Worm (Caenorhabditis elegans) whole organism, dauer: Measurements from ENCODE around the gene vha-6.
"Not testable (repeated sequence)": the region's sequence is repeated elsewhere in the genome, so short reads cannot be mapped to it uniquely, and the experiment has no call there.

Source experiments
- unc-62 ChIP-seq: sonication (generic microtip); optimal IDR thresholded peaks from 2 replicates; lab custom pipeline; 2017; ENCODE audit warnings: missing biosample characterization, missing genetic modification reagents, missing genetic modification characterization

The vha-6 gene

DNA sequence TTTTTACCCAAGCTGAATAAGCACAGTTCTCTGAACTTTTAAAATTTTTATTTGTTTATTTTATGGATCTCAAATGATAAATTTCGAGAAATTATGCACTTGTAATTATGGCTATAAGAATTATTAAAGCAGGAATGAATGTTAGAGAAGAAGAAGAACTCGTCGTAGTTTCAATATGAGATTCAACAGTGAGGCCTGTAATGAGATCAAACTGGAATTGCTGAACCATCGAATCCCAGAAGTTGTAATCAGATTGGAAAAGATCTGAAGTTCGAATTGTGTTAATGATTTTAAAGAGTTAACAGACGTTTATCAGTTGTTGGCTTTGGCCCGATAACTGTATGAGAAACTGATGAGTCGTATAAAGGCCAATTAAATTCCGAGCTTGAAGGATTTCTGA lies 17.5 kb upstream of the vha-6 start:
- no peak for TF ChIP-seq unc-62 (GFP tag; lab: Kevin White, UChicago)

DNA sequence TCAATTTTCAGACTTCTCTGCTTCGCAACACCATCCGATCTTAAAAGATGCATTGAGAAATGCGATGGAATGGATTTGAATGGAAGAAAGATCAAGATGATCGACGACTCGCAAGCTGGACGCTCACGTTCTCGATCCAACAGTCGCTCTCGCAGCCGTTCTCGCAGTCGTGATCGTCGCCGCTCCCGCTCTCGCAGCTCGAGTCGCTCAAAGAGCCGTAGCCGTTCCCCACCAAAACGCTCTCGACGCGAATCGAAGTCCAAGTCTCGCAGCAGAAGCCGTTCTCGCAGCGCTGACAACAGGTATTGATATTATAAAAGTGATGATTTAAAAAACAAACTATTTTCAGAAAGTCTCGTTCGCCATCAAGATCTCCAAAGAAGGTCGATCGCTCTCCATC lies 16.9 kb upstream of the vha-6 start:
- no peak for TF ChIP-seq unc-62 (GFP tag; lab: Kevin White, UChicago)

DNA sequence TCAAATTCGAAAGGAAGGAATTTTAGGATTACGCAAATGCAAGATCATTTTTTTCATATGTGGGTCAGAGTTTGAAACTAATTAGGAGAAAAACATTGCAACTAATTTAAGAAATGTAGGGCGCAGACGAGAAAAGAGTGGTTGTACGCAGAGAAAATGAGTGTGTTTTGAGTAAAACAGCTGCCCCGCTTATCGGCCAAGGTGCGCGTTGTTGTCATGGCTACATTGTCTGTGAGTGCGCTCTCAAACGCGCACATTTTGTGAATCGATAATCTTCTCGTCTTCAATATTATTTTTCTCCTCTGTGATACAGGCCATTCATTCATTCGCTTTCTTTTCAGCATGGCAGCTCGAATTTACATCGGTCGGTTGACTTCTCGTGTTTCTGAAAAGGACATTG lies 15.4 kb upstream of the vha-6 start:
- TF ChIP-seq unc-62 (GFP tag; lab: Kevin White, UChicago), result no peak

DNA sequence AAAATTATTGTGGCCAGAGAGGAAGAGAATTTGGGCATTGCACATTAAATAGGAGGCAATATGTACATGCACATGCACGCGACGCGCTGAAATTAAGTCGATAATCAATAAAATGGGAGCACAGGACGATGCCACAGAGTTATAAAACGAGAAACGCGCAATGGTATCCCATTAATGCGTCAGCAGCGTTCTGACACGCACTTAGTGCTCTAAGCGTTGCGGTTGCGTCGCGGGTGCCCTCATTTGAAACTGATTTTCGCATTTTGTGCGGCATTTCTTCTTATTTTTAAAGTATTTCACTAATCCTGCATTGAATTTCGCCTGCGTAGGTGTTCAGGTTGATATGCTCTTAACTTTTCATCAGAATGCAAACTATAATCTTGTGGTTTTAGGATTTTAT lies 14.8 kb upstream of the vha-6 start, which contains the start of gene rsp-1:
rsp-1 (plus strand) TSS at position 338 of the 400 bp plus-strand sequence.
- no peak for TF ChIP-seq unc-62 (GFP tag; lab: Kevin White, UChicago)

DNA sequence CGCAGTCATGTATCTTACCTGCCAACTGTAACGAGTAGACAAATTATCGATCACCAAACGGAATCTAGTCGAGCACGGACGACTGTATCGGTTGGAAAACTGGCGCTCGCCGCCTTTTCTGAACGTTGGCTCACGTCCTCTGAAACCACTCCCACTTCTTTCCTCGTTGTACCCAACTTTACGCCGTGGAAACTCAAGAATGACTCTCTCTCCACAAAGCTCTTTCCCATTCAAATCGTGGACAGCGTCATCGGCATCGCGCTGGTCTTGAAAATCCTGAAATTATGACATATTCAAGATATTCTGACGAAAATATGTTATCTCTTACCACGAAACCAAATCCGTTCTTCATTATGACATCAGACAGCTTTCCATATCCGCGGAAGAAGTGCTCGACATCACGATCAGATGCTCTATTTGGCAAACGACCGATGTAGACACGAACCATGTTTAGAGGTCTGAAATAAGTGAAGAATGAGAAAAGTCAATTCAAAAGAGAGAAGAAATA lies 14.3 kb upstream of the vha-6 start, which contains the start of gene rsp-2:
rsp-2 (minus strand) TSS at position 458 of the 508 bp plus-strand sequence.
- no peak for TF ChIP-seq unc-62 (GFP tag; lab: Kevin White, UChicago)

DNA sequence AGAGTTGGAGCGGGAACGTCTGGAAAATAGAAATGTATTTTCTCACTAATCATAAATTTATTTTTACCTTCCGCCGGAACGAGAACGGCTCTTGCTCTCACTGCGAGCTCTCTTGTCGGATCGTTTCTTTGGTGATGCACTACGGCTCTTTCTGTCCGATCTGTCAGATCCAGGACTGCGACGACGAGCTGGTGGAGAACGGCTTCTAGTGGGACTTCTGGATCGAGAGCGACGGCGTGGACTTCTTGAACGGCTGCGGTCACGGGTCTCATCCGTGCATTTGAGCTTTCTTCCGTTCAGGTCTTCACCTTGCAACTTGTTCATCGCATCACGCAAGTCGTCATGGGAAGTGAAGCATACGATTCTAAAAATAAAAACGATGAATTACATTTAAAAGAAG lies 13.5 kb upstream of the vha-6 start:
- no peak for TF ChIP-seq unc-62 (GFP tag; lab: Kevin White, UChicago)

DNA sequence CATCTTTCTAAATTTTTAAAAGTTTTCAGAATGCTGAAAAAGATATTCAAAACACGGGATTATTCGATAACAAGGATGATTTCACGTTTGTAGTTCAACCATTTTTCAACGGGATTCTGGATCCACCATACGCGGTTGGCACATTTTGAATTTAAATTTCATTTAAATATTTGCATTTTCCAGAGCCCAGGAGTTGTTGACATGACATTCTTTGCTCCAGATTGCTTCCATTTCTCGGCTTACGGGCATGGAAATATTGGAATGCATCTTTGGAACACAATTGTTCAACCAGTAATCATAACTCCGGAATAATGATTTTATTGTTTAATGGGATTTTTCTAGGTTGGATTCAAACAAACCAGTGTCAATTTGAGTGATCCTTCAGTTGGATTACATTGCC lies 12.6 kb upstream of the vha-6 start:
- no peak for TF ChIP-seq unc-62 (GFP tag; lab: Kevin White, UChicago)

DNA sequence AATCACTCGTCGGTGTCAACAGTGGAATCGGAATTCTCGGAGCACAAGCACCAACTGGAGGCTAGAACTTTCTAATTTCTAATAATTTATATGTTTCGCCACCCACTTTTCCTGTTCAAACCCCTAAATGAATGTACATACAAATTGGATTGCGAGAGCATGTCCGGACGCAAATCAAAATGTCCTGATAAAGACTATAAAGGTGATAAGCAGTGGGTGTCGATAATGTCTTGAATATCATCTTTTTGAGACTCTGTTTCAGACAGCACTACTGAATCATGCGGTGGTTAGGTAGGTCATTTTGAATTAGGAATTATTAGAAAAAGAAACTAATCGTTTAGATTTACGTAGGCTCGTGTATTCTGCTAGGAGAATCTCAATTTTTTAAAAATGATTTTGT lies 10.5 kb upstream of the vha-6 start, which contains the start of gene W02B12.1:
W02B12.1 (plus strand) TSS at position 269 of the 400 bp plus-strand sequence.
- no peak for TF ChIP-seq unc-62 (GFP tag; lab: Kevin White, UChicago)

DNA sequence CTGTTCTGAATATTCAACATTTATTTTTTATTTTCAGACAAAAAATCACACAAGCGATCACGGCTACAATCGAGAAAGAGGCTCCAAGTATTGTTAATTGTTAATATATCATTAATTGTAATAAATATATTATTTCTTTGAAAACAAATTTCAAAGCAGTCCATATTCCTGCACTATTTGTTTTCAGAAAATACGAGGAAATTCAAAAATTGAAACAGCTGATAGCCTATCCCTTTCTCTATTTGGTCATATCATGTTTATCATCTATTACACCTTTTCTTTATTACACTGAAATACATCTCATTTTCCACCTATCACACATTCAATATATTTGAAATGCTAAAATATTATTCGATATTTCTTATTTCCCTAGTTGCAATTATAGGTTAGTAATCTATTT lies 6.7 kb upstream of the vha-6 start, which contains the start of gene W02B12.13:
W02B12.13 (plus strand) TSS at position 301 of the 400 bp plus-strand sequence.
- no peak for TF ChIP-seq unc-62 (GFP tag; lab: Kevin White, UChicago)

DNA sequence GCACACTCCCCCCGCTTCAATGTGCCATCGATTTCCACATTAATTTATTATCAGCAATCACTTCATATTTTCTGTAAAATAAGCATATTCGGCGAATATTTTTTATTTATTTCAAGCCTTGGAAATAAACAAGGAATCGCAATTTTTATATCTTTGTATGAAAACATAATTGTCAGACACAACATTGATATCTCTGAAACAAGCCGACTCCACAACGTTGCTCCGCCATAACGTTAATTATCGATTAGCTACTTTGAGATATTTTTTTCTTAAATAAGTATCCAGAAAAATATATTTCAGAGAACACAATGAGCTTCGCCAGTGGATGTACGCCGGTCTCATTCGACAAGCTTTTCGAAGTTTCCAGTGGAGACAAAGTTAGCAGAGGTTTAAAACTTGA lies 5.6 kb upstream of the vha-6 start, which contains the start of gene adbp-1:
adbp-1 (plus strand) TSS at position 301 of the 400 bp plus-strand sequence.
- TF ChIP-seq unc-62 (GFP tag; lab: Kevin White, UChicago), result no peak

DNA sequence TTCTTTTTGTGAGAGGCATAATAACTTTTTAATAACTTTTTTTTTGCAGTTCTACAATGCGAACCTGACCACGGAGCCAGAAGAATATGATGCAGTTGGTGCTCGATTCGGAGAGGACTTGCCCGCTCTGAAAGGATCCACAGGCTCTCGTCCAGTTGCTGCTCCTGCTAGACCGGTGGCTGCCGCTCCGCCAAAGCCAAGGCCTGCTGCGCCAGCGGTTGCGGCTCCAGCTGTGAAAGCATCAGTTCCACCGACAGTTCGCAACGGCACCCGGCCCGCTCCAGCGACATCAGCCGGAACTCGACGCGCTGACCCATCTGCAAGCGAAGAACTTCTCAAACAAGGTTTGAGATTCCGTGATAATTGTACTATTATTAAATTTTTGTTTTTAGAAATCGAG lies 4.9 kb upstream of the vha-6 start:
- no peak for TF ChIP-seq unc-62 (GFP tag; lab: Kevin White, UChicago)

DNA sequence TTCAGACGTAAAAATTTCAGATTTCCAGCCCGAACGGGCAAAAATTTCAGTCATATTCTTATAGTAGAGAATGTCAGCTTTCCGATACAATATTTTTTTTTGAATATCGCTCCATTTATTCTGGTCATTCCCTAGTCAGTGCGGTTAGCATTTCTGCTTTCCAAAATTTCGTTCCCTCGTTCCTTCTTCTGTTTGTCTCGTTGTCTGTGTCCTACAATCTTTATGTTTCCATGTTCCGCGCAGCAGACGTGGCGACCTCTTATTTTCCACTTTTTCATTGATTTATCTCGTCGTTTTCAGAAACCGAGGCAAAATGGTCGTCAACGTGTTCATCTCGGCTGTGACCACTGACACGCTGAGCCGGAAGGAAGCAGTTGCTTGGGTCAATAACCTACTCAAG lies 4.2 kb upstream of the vha-6 start, which contains the start of gene ebp-2:
ebp-2 (plus strand) TSS at position 301 of the 400 bp plus-strand sequence.
- TF ChIP-seq unc-62 (GFP tag; lab: Kevin White, UChicago), result not testable (repeated sequence)

DNA sequence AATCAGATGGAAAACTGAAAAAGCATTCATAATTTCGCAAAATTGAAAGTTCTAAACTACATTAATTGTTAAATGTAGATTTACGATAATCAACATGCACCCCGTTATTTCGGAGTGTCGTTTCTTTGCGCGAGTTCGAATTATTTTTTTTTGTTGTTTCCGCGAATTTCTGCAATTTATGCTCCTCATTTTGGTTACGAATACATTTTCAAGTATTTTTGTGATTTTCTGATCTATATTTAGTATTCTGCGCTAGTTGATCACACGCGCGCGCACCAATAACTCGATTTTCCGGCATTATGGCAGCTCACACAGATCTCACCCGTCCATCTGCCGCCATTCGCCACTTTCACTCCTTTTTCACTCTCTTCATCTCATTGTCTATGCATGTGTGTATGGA lies 2.0 kb upstream of the vha-6 start, which contains the start of gene VW02B12L.2:
VW02B12L.2 (minus strand) TSS at position 65 of the 400 bp plus-strand sequence.
- no peak for TF ChIP-seq unc-62 (GFP tag; lab: Kevin White, UChicago)

DNA sequence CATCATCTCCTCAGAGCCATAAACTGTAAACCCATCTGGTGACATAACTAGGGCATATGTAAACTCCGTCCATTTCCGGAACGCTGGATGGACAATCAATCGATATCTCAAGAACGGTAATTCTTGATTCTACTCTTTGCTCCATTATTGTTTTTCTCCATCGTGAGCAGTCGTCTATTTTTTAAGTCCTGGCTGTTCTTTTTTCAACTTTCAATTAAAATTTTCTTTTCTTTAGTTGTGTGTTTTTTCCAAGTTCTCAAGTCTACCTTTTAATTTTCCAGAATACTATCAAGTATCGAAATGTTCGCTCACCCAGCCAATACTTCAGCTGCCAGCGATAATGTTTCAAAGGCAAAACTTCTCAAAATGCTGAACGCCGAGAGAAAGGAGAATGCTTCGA lies 4.3 kb downstream of the vha-6 start, which contains the start of gene C05D12.5:
C05D12.5 (plus strand) TSS at position 301 of the 400 bp plus-strand sequence.
- TF ChIP-seq unc-62 (GFP tag; lab: Kevin White, UChicago), result no peak

DNA sequence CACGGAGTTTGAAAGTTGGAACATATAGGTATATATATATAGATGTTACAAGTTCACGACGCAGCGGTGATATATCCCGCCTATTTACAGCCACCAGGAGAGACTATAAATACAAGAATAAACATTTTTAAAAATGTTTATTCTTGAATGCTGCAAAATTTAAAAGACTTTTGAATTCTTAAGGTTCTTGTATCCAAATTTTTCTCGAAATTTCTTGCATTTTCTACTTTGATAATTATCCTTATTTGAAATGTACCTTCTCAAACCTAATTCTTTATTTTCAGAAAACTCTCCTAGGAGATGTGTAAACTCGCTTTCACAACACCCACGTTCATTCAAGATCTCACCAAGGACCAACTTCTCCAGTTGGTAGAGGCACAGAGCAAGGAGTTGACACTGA lies 6.7 kb downstream of the vha-6 start, which contains the start of gene C05D12.4:
C05D12.4 (plus strand) TSS at position 301 of the 400 bp plus-strand sequence.
- no peak for TF ChIP-seq unc-62 (GFP tag; lab: Kevin White, UChicago)

DNA sequence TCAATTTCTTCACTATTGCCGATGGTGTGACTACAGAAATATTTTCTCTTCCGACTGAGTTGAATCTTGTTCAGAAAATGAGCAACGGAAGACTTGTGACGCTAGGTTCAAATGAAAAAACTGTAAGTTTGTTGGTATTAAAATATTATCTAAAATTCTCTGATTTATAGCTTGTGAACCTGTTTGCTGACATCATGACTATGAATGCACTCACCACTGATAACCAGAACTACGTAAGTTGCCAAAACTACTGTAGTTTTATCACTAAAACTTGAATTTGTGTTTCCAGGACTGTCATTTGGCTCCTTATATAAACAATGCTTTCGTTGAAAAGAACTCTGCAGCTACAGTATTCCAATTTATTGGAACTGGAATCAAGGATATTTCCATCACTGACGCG lies 9.7 kb downstream of the vha-6 start:
- no peak for TF ChIP-seq unc-62 (GFP tag; lab: Kevin White, UChicago)

DNA sequence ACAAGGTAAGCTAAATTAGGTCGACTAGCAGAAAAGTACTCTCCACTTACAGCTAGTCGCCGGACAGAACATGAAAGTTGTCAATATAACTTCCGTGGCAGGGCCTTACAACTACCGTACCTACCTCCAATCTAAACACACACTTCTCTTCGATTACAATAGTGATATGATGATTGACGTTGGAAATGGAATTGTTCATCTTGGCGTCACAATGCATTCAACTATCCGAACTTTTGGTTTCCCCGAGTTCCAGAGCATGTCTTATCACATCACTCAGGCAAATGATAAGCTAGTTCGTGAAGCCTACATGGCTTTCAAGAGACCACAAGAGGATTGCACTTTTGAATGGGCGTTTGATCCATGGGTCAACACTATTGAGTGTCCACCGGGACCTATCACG lies 10.9 kb downstream of the vha-6 start:
- no peak for TF ChIP-seq unc-62 (GFP tag; lab: Kevin White, UChicago)
